Fruit fly (Drosophila melanogaster) whole organism, adult: Measurements from ENCODE around the gene CG11537.

Source experiments
- CG11617 ChIP-seq: fragments of 200-800 bp; sonication (Bioruptor generic); optimal IDR thresholded peaks from 2 replicates; lab custom pipeline; 2017; ENCODE audit warnings: mild to moderate bottlenecking, missing biosample characterization, missing genetic modification reagents, missing genetic modification characterization
- CG12768 ChIP-seq: fragments of 200-800 bp; sonication (Bioruptor generic); optimal IDR thresholded peaks from 2 replicates; lab custom pipeline; 2017; ENCODE audit warnings: missing biosample characterization, missing genetic modification characterization, mild to moderate bottlenecking, moderate library complexity, missing genetic modification reagents
- CG14711 ChIP-seq: fragments of 200-800 bp; sonication (Bioruptor generic); optimal IDR thresholded peaks from 2 replicates; lab custom pipeline; 2018; ENCODE audit warnings: missing biosample characterization, mild to moderate bottlenecking, missing genetic modification characterization, moderate library complexity
- CG1620 ChIP-seq: fragments of 200-800 bp; sonication (Bioruptor generic); optimal IDR thresholded peaks from 2 replicates; lab custom pipeline; 2016; ENCODE audit warnings: missing biosample characterization, missing genetic modification characterization
- CG33017 ChIP-seq: fragments of 200-800 bp; sonication (Bioruptor generic); optimal IDR thresholded peaks from 2 replicates; lab custom pipeline; 2018; ENCODE audit warnings: missing biosample characterization, mild to moderate bottlenecking, missing genetic modification characterization, moderate library complexity
- CG5204 ChIP-seq: fragments of 200-800 bp; sonication (Bioruptor generic); optimal IDR thresholded peaks from 2 replicates; lab custom pipeline; 2016; ENCODE audit warnings: missing biosample characterization, missing genetic modification characterization
- CG7045 ChIP-seq: fragments of 200-800 bp; sonication (Bioruptor generic); optimal IDR thresholded peaks from 2 replicates; lab custom pipeline; 2017; ENCODE audit warnings: missing biosample characterization, mild to moderate bottlenecking, missing genetic modification characterization
- CG7101 ChIP-seq: fragments of 200-800 bp; sonication (Bioruptor generic); optimal IDR thresholded peaks from 2 replicates; lab custom pipeline; 2018; ENCODE audit warnings: missing biosample characterization, mild to moderate bottlenecking, missing genetic modification characterization, moderate library complexity
- Clk ChIP-seq: fragments of 200-800 bp; sonication (Bioruptor generic); optimal IDR thresholded peaks from 2 replicates; lab custom pipeline; 2017; ENCODE audit warnings: missing biosample characterization, missing genetic modification characterization
- Crg-1 ChIP-seq: fragments of 200-800 bp; sonication (Bioruptor generic); optimal IDR thresholded peaks from 2 replicates; lab custom pipeline; 2016; ENCODE audit warnings: missing biosample characterization, missing genetic modification characterization
- Hr96 ChIP-seq: fragments of 200-800 bp; sonication (Bioruptor generic); optimal IDR thresholded peaks from 2 replicates; lab custom pipeline; 2016; ENCODE audit warnings: missing biosample characterization, missing genetic modification characterization
- Mnt ChIP-seq: fragments of 200-800 bp; sonication (Bioruptor generic); optimal IDR thresholded peaks from 2 replicates; lab custom pipeline; 2016; ENCODE audit warnings: missing biosample characterization, mild to moderate bottlenecking, missing genetic modification characterization
- bab1 ChIP-seq: fragments of 200-800 bp; sonication (Bioruptor generic); optimal IDR thresholded peaks from 3 replicates; lab custom pipeline; 2019; ENCODE audit warnings: missing biosample characterization, mild to moderate bottlenecking, missing genetic modification characterization, moderate library complexity
- cic ChIP-seq: fragments of 200-800 bp; sonication (Bioruptor generic); optimal IDR thresholded peaks from 2 replicates; lab custom pipeline; 2017; ENCODE audit warnings: missing biosample characterization, mild to moderate bottlenecking, missing genetic modification characterization, moderate library complexity
- cnc ChIP-seq, 2 experiments: fragments of >200 bp; optimal IDR thresholded peaks; 2 replicates each; lab custom pipeline; 2017
- kay ChIP-seq: fragments of 200-800 bp; sonication (Bioruptor generic); peaks from one replicate; lab custom pipeline; 2016; ENCODE audit warnings: missing biosample characterization, missing genetic modification characterization, borderline replicate concordance
- ovo ChIP-seq: fragments of 200-800 bp; sonication (Bioruptor generic); optimal IDR thresholded peaks from 2 replicates; lab custom pipeline; 2016; ENCODE audit warnings: missing biosample characterization, missing genetic modification characterization
- pad ChIP-seq: fragments of 200-800 bp; sonication (Bioruptor generic); optimal IDR thresholded peaks from 3 replicates; lab custom pipeline; 2017; ENCODE audit warnings: missing biosample characterization, missing genetic modification characterization, mild to moderate bottlenecking, moderate library complexity, missing genetic modification reagents
- tj ChIP-seq: fragments of 200-800 bp; sonication (Bioruptor generic); optimal IDR thresholded peaks from 3 replicates; lab custom pipeline; 2017; ENCODE audit warnings: missing biosample characterization, mild to moderate bottlenecking, missing genetic modification characterization, moderate library complexity
- toe ChIP-seq: fragments of 200-800 bp; sonication (Bioruptor generic); optimal IDR thresholded peaks from 2 replicates; lab custom pipeline; 2016; ENCODE audit warnings: missing biosample characterization, missing genetic modification characterization

The CG11537 gene

dm6 chr3L:3124519-3124918 is 18.7 kb downstream of the CG11537 start:
- TF ChIP-seq tj (GFP tag; lab: Kevin White, UChicago) (peak; percentile 96), cic (GFP tag; lab: Kevin White, UChicago) (peak; percentile 4), CG1620 (no peak)

- TF ChIP-seq CG7101 (tag; lab: Kevin White, UChicago) (no peak), toe (GFP tag; lab: Kevin White, UChicago) (no peak), ovo (GFP tag; lab: Kevin White, UChicago) (no peak), CG33017 (tag; lab: Kevin White, UChicago) (no peak), kay (no peak), Clk (GFP tag; lab: Kevin White, UChicago) (no peak), tj (GFP tag; lab: Kevin White, UChicago) (no peak), cnc (optimal IDR thresholded peaks at IDR 0.05; lab: Kevin White, UChicago) (no peak), CG12768 (GFP tag; lab: Kevin White, UChicago) (no peak), Mnt (GFP tag; lab: Kevin White, UChicago) (no peak), bab1 (GFP tag; lab: Kevin White, UChicago) (no peak), CG1620 (no peak)
Observed at dm6 chr3L:3122688-3123316, 20.5 kb downstream of the CG11537 start.

- TF ChIP-seq kay (peak; percentile 91), tj (GFP tag; lab: Kevin White, UChicago) (no peak), Hr96 (GFP tag; lab: Kevin White, UChicago) (no peak)
Observed at dm6 chr3L:3121769-3122432, 21.4 kb downstream of the CG11537 start.

- TF ChIP-seq Clk (GFP tag; lab: Kevin White, UChicago) (no peak), CG7045 (GFP tag; lab: Kevin White, UChicago) (no peak), CG7101 (tag; lab: Kevin White, UChicago) (no peak), ovo (GFP tag; lab: Kevin White, UChicago) (no peak), CG11617 (no peak), tj (GFP tag; lab: Kevin White, UChicago) (no peak)
Observed at dm6 chr3L:3114367-3114766, 28.9 kb downstream of the CG11537 start, which contains the start of gene CG45067. TSS of gene CG45067 (minus strand) at chr3L:3114467.

- TF ChIP-seq CG7045 (GFP tag; lab: Kevin White, UChicago): no peak
- no peak for TF ChIP-seq tj (GFP tag; lab: Kevin White, UChicago)
- no peak for TF ChIP-seq Clk (GFP tag; lab: Kevin White, UChicago)
- TF ChIP-seq bab1 (GFP tag; lab: Kevin White, UChicago): no peak
- TF ChIP-seq Hr96 (GFP tag; lab: Kevin White, UChicago): no peak
- no peak for TF ChIP-seq Mnt (GFP tag; lab: Kevin White, UChicago)
- TF ChIP-seq CG14711 (tag; lab: Kevin White, UChicago): no peak
- TF ChIP-seq cic (GFP tag; lab: Kevin White, UChicago): no peak
- no peak for TF ChIP-seq pad (GFP tag; lab: Kevin White, UChicago)
- no peak for TF ChIP-seq toe (GFP tag; lab: Kevin White, UChicago)
- no peak for TF ChIP-seq CG5204 (GFP tag; lab: Kevin White, UChicago)
- TF ChIP-seq CG1620: no peak
- TF ChIP-seq CG33017 (tag; lab: Kevin White, UChicago): no peak
Observed at dm6 chr3L:3111127-3111526, 32.1 kb downstream of the CG11537 start, which contains the start of gene CG45066. TSS of gene CG45066 (minus strand) at chr3L:3111227.

- TF ChIP-seq Crg-1 (GFP tag; lab: Kevin White, UChicago): no peak
- TF ChIP-seq CG12768 (GFP tag; lab: Kevin White, UChicago): no peak
- TF ChIP-seq cic (GFP tag; lab: Kevin White, UChicago): no peak
- no peak for TF ChIP-seq CG7045 (GFP tag; lab: Kevin White, UChicago)
- TF ChIP-seq kay: no peak
- TF ChIP-seq tj (GFP tag; lab: Kevin White, UChicago): no peak
- TF ChIP-seq CG7101 (tag; lab: Kevin White, UChicago): no peak
- no peak for TF ChIP-seq bab1 (GFP tag; lab: Kevin White, UChicago)
- no peak for TF ChIP-seq CG11617
- TF ChIP-seq CG1620: no peak
- no peak for TF ChIP-seq cnc (optimal IDR thresholded peaks at IDR 0.05; lab: Kevin White, UChicago)
- TF ChIP-seq Mnt (GFP tag; lab: Kevin White, UChicago): no peak
- TF ChIP-seq CG5204 (GFP tag; lab: Kevin White, UChicago): no peak
- TF ChIP-seq ovo (GFP tag; lab: Kevin White, UChicago): no peak
- no peak for TF ChIP-seq pad (GFP tag; lab: Kevin White, UChicago)
Observed at dm6 chr3L:3109417-3110090, 33.7 kb downstream of the CG11537 start.
